Fruit fly (Drosophila melanogaster): ENCODE measurements around the gene Myo95E.

The Myo95E gene

dm6 chr3R:24144542-24144941 lies 16.8 kb downstream of the Myo95E start (continued):
- TF ChIP-seq Ets96B (tag; optimal IDR thresholded peaks at IDR 0.05) (peak; percentile 75), Gug (GFP tag; IDR thresholded peaks at IDR 0.05) (peak; percentile 57), CG8632 (GFP tag; optimal IDR thresholded peaks at IDR 0.05) (peak; percentile 42), fkh (GFP tag; optimal IDR thresholded peaks at IDR 0.05) (no peak), lz (GFP tag; optimal IDR thresholded peaks at IDR 0.05) (peak; percentile 63), OdsH (GFP tag; optimal IDR thresholded peaks at IDR 0.05) (peak; percentile 68), Met (GFP tag; optimal IDR thresholded peaks at IDR 0.05) (peak; percentile 57), Blimp-1 (GFP tag; optimal IDR thresholded peaks at IDR 0.05) (no peak), CG4318 (GFP tag; optimal IDR thresholded peaks at IDR 0.05) (peak; percentile 81), CG6854 (GFP tag; optimal IDR thresholded peaks at IDR 0.05) (no peak), Hr38 (GFP tag; optimal IDR thresholded peaks at IDR 0.05) (no peak), Sox15 (GFP tag; optimal IDR thresholded peaks at IDR 0.05) (no peak)

- peak; percentile 49 for TF ChIP-seq pdm3 (GFP tag; optimal IDR thresholded peaks at IDR 0.05)
- TF ChIP-seq CG3032 (tag; optimal IDR thresholded peaks at IDR 0.05): peak; percentile 69
- TF ChIP-seq Smox (GFP tag; optimal IDR thresholded peaks at IDR 0.05): peak; percentile 34
- peak; percentile 45 for TF ChIP-seq CG8632 (GFP tag; optimal IDR thresholded peaks at IDR 0.05)
- TF ChIP-seq Hr39 (GFP tag; optimal IDR thresholded peaks at IDR 0.05): peak; percentile 41
- peak; percentile 46 for TF ChIP-seq CG10669 (GFP tag; optimal IDR thresholded peaks at IDR 0.05)
- TF ChIP-seq ss (GFP tag; optimal IDR thresholded peaks at IDR 0.05): peak; percentile 36 to 52
- no peak for TF ChIP-seq vri (GFP tag; optimal IDR thresholded peaks at IDR 0.05)
- no peak for TF ChIP-seq CG11902 (GFP tag; optimal IDR thresholded peaks at IDR 0.05)
- TF ChIP-seq CG32006 (GFP tag; optimal IDR thresholded peaks at IDR 0.05): peak; percentile 75
- peak; percentile 23 for TF ChIP-seq net (GFP tag; optimal IDR thresholded peaks at IDR 0.05)
- TF ChIP-seq CG15336 (GFP tag; IDR thresholded peaks at IDR 0.05): peak; percentile 36
- no peak for TF ChIP-seq fd85E (GFP tag; optimal IDR thresholded peaks at IDR 0.05)
- 0 out of 3 replicates have a peak, but pooled peaks have one; percentile 8 for TF ChIP-seq eg (GFP tag; IDR thresholded peaks at IDR 0.05)
- TF ChIP-seq CG8119 (GFP tag; IDR thresholded peaks at IDR 0.05): peak; percentile 64; the same call in 2 of the 3 replicates
- TF ChIP-seq cyc (GFP tag; optimal IDR thresholded peaks at IDR 0.05): peak; percentile 20
- TF ChIP-seq CG7368 (GFP tag; optimal IDR thresholded peaks at IDR 0.05): peak; percentile 44
- peak; percentile 10 for TF ChIP-seq CG34406 (GFP tag; optimal IDR thresholded peaks at IDR 0.05)
- no peak for TF ChIP-seq Ets21C (GFP tag; optimal IDR thresholded peaks at IDR 0.05)
- no peak for TF ChIP-seq Eip93F (GFP tag; optimal IDR thresholded peaks at IDR 0.05)
- TF ChIP-seq Met (GFP tag; optimal IDR thresholded peaks at IDR 0.05): peak; percentile 43
- peak; percentile 53 for TF ChIP-seq CG4318 (GFP tag; optimal IDR thresholded peaks at IDR 0.05)
- peak; percentile 45 for TF ChIP-seq CG31627 (GFP tag; optimal IDR thresholded peaks at IDR 0.05)
- no peak for TF ChIP-seq Hr38 (GFP tag; optimal IDR thresholded peaks at IDR 0.05)
- TF ChIP-seq CG6792 (GFP tag; optimal IDR thresholded peaks at IDR 0.05): peak; percentile 54
- peak; percentile 61 for TF ChIP-seq fd59A (GFP tag; optimal IDR thresholded peaks at IDR 0.05)
- peak in 1 of 2 experiments; percentile 75 for TF ChIP-seq salr (GFP tag; optimal IDR thresholded peaks at IDR 0.05)
- no peak for TF ChIP-seq Sox102F (GFP tag; optimal IDR thresholded peaks at IDR 0.05)
- TF ChIP-seq esn (GFP tag; optimal IDR thresholded peaks at IDR 0.05): peak; percentile 59
- TF ChIP-seq Sox15 (GFP tag; optimal IDR thresholded peaks at IDR 0.05): peak; percentile 8
- peak; percentile 51 for TF ChIP-seq lz (GFP tag; optimal IDR thresholded peaks at IDR 0.05)
- 0 out of 3 replicates have a peak, but pooled peaks have one; percentile 22 for TF ChIP-seq CG6163 (GFP tag; IDR thresholded peaks at IDR 0.05)
- TF ChIP-seq Blimp-1 (GFP tag; optimal IDR thresholded peaks at IDR 0.05): no peak
- TF ChIP-seq OdsH (GFP tag; optimal IDR thresholded peaks at IDR 0.05): peak; percentile 57
- peak; percentile 50 for TF ChIP-seq achi (GFP tag; optimal IDR thresholded peaks at IDR 0.05)
- peak; percentile 60 for TF ChIP-seq CG6276 (GFP tag; optimal IDR thresholded peaks at IDR 0.05)
- peak; percentile 31 for TF ChIP-seq dac (GFP tag; optimal IDR thresholded peaks at IDR 0.05)
- no peak for TF ChIP-seq CG1621 (tag; optimal IDR thresholded peaks at IDR 0.05)
- TF ChIP-seq CG16779 (tag; optimal IDR thresholded peaks at IDR 0.05): no peak
- TF ChIP-seq CG6808 (GFP tag; optimal IDR thresholded peaks at IDR 0.05): peak; percentile 68
- no peak for TF ChIP-seq Lpt (GFP tag; optimal IDR thresholded peaks at IDR 0.05)
- no peak for TF ChIP-seq CG8319 (GFP tag; optimal IDR thresholded peaks at IDR 0.05)
- TF ChIP-seq fkh (GFP tag; optimal IDR thresholded peaks at IDR 0.05): no peak
- peak; percentile 56 for TF ChIP-seq Eip75B (GFP tag; optimal IDR thresholded peaks at IDR 0.05)
- TF ChIP-seq CG11294 (GFP tag; IDR thresholded peaks at IDR 0.05): no peak
- TF ChIP-seq CG9139 (GFP tag; optimal IDR thresholded peaks at IDR 0.05): peak; percentile 29
Measured at dm6 chr3R:24143779-24144178, 17.5 kb downstream of the Myo95E start.

Data from whole organism, prepupa.